Worm (Caenorhabditis elegans) whole organism, early embryonic: Measurements from ENCODE around the gene srr-8.

Experiments
- B0310.2 ChIP-seq: sonication (generic microtip); optimal IDR thresholded peaks from 2 replicates; lab custom pipeline; 2016; ENCODE audit warnings: mild to moderate bottlenecking, missing genetic modification characterization, missing compliant biosample characterization
- F13C5.2 ChIP-seq: sonication (generic microtip); optimal IDR thresholded peaks from 2 replicates; lab custom pipeline; 2017; ENCODE audit warnings: mild to moderate bottlenecking, missing genetic modification characterization, inconsistent platforms, missing compliant biosample characterization
- aly-1 ChIP-seq: sonication (generic microtip); optimal IDR thresholded peaks from 2 replicates; lab custom pipeline; 2016; ENCODE audit warnings: missing genetic modification characterization, missing compliant biosample characterization
- ama-1 ChIP-seq: fragments of 150-350 bp; optimal IDR thresholded peaks from 2 replicates; lab custom pipeline; 2014
- ceh-13 ChIP-seq: fragments of 200-800 bp; sonication (Bioruptor generic); optimal IDR thresholded peaks from 2 replicates; lab custom pipeline; 2018; ENCODE audit warnings: mild to moderate bottlenecking, missing genetic modification characterization, missing compliant biosample characterization
- ceh-36 ChIP-seq: sonication (generic microtip); optimal IDR thresholded peaks from 2 replicates; lab custom pipeline; 2016; ENCODE audit warnings: missing genetic modification characterization, inconsistent platforms, missing compliant biosample characterization
- ets-7 ChIP-seq: sonication (generic microtip); optimal IDR thresholded peaks from 2 replicates; lab custom pipeline; 2016; ENCODE audit warnings: missing genotype, missing genetic modification characterization, missing compliant biosample characterization
- flt-1 ChIP-seq: fragments of 200-800 bp; sonication (Bioruptor generic); IDR thresholded peaks from 2 replicates; pipeline ENCODE4 v1.3.6; 2022; ENCODE audit warnings: missing genetic modification characterization, missing compliant biosample characterization
- hmbx-1 ChIP-seq: sonication (generic microtip); optimal IDR thresholded peaks from 2 replicates; lab custom pipeline; 2016; ENCODE audit warnings: mild to moderate bottlenecking, missing genetic modification characterization, missing compliant biosample characterization
- hmg-4 ChIP-seq: fragments of 200-800 bp; sonication (Bioruptor generic); optimal IDR thresholded peaks from 2 replicates; lab custom pipeline; 2018; ENCODE audit warnings: mild to moderate bottlenecking, missing genetic modification characterization, missing compliant biosample characterization
- hnd-1 ChIP-seq: sonication (generic microtip); optimal IDR thresholded peaks from 2 replicates; lab custom pipeline; 2016; ENCODE audit warnings: missing genetic modification characterization, missing compliant biosample characterization
- pes-1 ChIP-seq: fragments of 200-800 bp; sonication (Bioruptor generic); IDR thresholded peaks from 2 replicates; pipeline ENCODE4 v1.3.6; 2022; ENCODE audit warnings: missing genetic modification reagents, missing genetic modification characterization, missing compliant biosample characterization
- scrt-1 ChIP-seq: fragments of 200-800 bp; sonication (Bioruptor generic); IDR thresholded peaks from 2 replicates; pipeline ENCODE4 v1.3.6; 2022; ENCODE audit warnings: missing genetic modification characterization, missing compliant biosample characterization
- sea-1 ChIP-seq: fragments of 200-800 bp; sonication (Bioruptor generic); conservative IDR thresholded peaks from 2 replicates; pipeline ENCODE4 v1.3.6; 2022; ENCODE audit warnings: missing genetic modification characterization, missing compliant biosample characterization
- tbx-11 ChIP-seq: fragments of 200-800 bp; sonication (Bioruptor generic); IDR thresholded peaks from 2 replicates; pipeline ENCODE4 v1.3.6; 2022; ENCODE audit warnings: missing genetic modification characterization, missing compliant biosample characterization
- tbx-37 ChIP-seq: fragments of 200-800 bp; sonication (Bioruptor generic); conservative IDR thresholded peaks from 2 replicates; pipeline ENCODE4 v1.3.6; 2022; ENCODE audit warnings: missing genetic modification reagents, missing genetic modification characterization, missing compliant biosample characterization
- tra-4 ChIP-seq: sonication (generic microtip); optimal IDR thresholded peaks from 2 replicates; lab custom pipeline; 2017; ENCODE audit warnings: missing genetic modification characterization, missing compliant biosample characterization

srr-8 gene

ce11 chrV:5001386-5001785 is at the start of gene srr-8:
srr-8 (plus strand) TSS chrV:5001686.
- no peak for TF ChIP-seq hmg-4 (GFP tag; lab: Kevin White, UChicago)
- no peak for TF ChIP-seq F13C5.2 (tag; lab: Kevin White, UChicago)
- TF ChIP-seq hnd-1 (tag; lab: Kevin White, UChicago): no peak
- no peak for TF ChIP-seq hmbx-1
- TF ChIP-seq ets-7 (tag; lab: Kevin White, UChicago): no peak
- no peak for TF ChIP-seq pes-1 (GFP tag; lab: Robert Waterston, UW)
- no peak for TF ChIP-seq tbx-37 (GFP tag; lab: Robert Waterston, UW)
- TF ChIP-seq tra-4 (tag; lab: Kevin White, UChicago): no peak
- TF ChIP-seq ceh-13 (GFP tag; lab: Kevin White, UChicago): no peak
- no peak for TF ChIP-seq B0310.2
- TF ChIP-seq ceh-36: no peak
- TF ChIP-seq aly-1: no peak
- no peak for TF ChIP-seq flt-1 (GFP tag; lab: Robert Waterston, UW)

DNA sequence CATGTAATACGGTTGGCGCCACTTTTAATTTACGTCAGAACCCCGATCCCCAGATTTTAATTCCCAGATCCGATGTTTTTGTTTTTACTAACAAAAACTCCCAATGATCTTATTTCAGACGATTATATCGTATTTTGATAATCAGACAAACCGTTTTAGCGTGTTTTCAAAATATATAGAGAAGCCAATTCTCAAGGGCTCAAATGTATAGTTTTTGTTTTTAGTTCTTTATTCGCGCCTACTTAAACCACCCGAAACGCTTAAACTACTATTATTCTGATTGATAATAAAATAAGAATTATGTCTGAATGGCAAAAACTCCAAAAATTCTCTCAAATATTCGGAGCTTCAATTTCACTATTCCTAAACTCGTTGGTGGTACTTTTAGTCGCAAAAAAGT is 45.0 kb upstream of the srr-8 start, which contains the start of gene str-208:
Gene str-208, plus strand, starts transcription at position 301 of the 400 bp plus-strand sequence.
- TF ChIP-seq ama-1 (lab: Kevin White, UChicago) (no peak), tra-4 (tag; lab: Kevin White, UChicago) (no peak), hnd-1 (tag; lab: Kevin White, UChicago) (no peak), tbx-11 (no peak)

- TF ChIP-seq B0310.2: no peak
- peak; percentile 48 for TF ChIP-seq ceh-36
These were observed 43.9 kb upstream of the srr-8 start for ce11 chrV:4957619-4958018.

DNA sequence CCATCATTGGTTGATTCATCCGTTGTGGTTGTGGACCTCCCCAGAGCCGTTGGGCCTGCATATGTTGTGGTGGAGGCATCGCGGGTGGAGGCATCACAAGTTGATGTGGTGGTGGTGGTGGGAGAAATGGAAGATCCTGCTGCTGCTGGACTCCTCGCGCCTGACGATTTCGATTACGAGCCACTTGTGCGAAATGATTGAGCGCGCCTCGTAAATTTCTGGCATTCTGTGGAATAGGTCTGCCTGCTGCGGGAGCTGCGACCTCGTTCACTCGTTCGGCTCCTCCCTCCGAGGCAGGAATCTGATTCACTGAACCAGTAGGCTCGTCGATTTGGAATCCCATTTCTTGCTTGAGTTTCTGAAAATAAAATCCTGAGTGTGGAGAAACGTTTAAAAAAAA is 40.8 kb upstream of the srr-8 start:
- TF ChIP-seq tbx-11: no peak
- TF ChIP-seq scrt-1 (GFP tag; lab: Robert Waterston, UW): 0 out of 2 replicates have a peak, but pooled peaks have one; percentile 30

DNA sequence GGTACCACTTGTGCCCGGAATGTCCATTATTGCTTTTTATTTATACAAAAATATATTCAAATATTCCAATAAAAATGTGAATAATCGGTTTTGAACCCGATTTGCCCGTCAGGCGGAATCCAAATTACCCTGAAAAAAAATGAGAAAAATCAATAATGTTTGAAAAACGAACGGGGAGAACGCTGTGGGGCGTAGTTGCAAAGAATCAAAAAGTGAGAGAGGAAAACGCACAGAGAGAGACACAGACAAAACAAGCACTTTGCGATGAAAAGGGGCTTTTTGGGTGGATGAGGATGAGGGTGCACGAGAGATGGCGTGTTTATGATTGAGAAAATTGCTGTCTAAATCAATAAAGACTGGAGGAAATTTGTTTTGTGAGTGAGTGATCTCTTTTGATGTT is 38.5 kb upstream of the srr-8 start, which contains the start of gene tam-1:
Gene tam-1, minus strand, starts transcription at position 135 of the 400 bp plus-strand sequence.
- TF ChIP-seq hmg-4 (GFP tag; lab: Kevin White, UChicago): peak; percentile 30
- TF ChIP-seq tra-4 (tag; lab: Kevin White, UChicago): no peak
- peak; percentile 39 for TF ChIP-seq F13C5.2 (tag; lab: Kevin White, UChicago)
- no peak for TF ChIP-seq scrt-1 (GFP tag; lab: Robert Waterston, UW)

ce11 chrV:4963606-4964005 is 37.9 kb upstream of the srr-8 start:
- TF ChIP-seq ets-7 (tag; lab: Kevin White, UChicago): no peak
- no peak for TF ChIP-seq flt-1 (GFP tag; lab: Robert Waterston, UW)
- no peak for TF ChIP-seq pes-1 (GFP tag; lab: Robert Waterston, UW)

DNA sequence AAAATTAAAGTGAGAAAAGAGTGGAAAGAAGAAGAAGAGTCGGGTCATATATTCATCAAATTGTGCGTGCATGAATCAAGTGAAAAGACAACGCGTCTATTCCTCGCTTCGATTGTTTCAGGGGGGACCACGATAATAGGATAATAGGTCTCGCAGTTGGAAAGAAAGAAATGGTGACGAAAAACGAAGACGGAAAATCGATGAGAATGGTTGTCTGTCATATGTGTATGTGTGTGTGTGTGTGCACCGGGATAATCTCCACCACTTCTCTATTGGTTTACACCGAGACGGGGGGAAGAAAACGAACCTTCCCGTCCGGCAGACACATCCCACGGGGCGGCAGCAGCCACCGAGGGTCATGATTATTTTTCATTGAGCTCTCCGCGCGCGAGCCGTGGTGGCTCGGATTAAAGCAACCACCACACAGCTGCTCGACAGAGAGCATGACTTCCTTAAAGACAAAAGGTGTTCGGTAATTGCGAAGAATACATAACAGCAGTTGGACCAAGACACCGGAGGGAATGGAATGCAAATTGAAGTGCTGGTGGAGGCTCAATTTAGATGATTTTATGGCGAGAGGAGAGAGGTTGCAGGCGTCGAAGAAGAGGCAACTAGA is 37.4 kb upstream of the srr-8 start:
- TF ChIP-seq hmg-4 (GFP tag; lab: Kevin White, UChicago): peak; percentile 52
- TF ChIP-seq ets-7 (tag; lab: Kevin White, UChicago): no peak
- TF ChIP-seq flt-1 (GFP tag; lab: Robert Waterston, UW): no peak; the same call in 1 of the 2 replicates
- no peak for TF ChIP-seq pes-1 (GFP tag; lab: Robert Waterston, UW)
- TF ChIP-seq B0310.2: no peak
- no peak for TF ChIP-seq hnd-1 (tag; lab: Kevin White, UChicago)
- TF ChIP-seq hmbx-1: no peak
- peak; percentile 78 for TF ChIP-seq scrt-1 (GFP tag; lab: Robert Waterston, UW)
- TF ChIP-seq ceh-13 (GFP tag; lab: Kevin White, UChicago): no peak
- TF ChIP-seq ama-1 (lab: Kevin White, UChicago): no peak
- TF ChIP-seq aly-1: no peak
- TF ChIP-seq tra-4 (tag; lab: Kevin White, UChicago): no peak
- TF ChIP-seq F13C5.2 (tag; lab: Kevin White, UChicago): no peak
- TF ChIP-seq ceh-36: peak; percentile 45
- no peak for TF ChIP-seq sea-1
- TF ChIP-seq tbx-11: no peak
- TF ChIP-seq tbx-37 (GFP tag; lab: Robert Waterston, UW): no peak

- no peak for TF ChIP-seq pes-1 (GFP tag; lab: Robert Waterston, UW)
- TF ChIP-seq tra-4 (tag; lab: Kevin White, UChicago): no peak
- no peak for TF ChIP-seq tbx-11
- TF ChIP-seq hnd-1 (tag; lab: Kevin White, UChicago): no peak
- TF ChIP-seq scrt-1 (GFP tag; lab: Robert Waterston, UW): no peak
- TF ChIP-seq hmbx-1: no peak
- no peak for TF ChIP-seq aly-1
- TF ChIP-seq ama-1 (lab: Kevin White, UChicago): no peak
- no peak for TF ChIP-seq hmg-4 (GFP tag; lab: Kevin White, UChicago)
- TF ChIP-seq F13C5.2 (tag; lab: Kevin White, UChicago): no peak
- no peak for TF ChIP-seq tbx-37 (GFP tag; lab: Robert Waterston, UW)
- TF ChIP-seq B0310.2: no peak
- TF ChIP-seq sea-1: no peak
- no peak for TF ChIP-seq ceh-13 (GFP tag; lab: Kevin White, UChicago)
- no peak for TF ChIP-seq ceh-36
- TF ChIP-seq ets-7 (tag; lab: Kevin White, UChicago): no peak
These were observed 36.6 kb upstream of the srr-8 start for ce11 chrV:4964671-4965420.
